Worm (Caenorhabditis elegans) whole organism, young adult: ENCODE results near the gene mab-3.

ENCODE experiments used
- F22D6.2 ChIP-seq: sonication (generic microtip); optimal IDR thresholded peaks from 2 replicates; lab custom pipeline; 2016; ENCODE audit warnings: mild to moderate bottlenecking, missing genetic modification characterization, missing compliant biosample characterization
- F49E8.2 ChIP-seq: sonication (generic microtip); optimal IDR thresholded peaks from 3 replicates; lab custom pipeline; 2017; ENCODE audit warnings: missing genetic modification characterization, mild to moderate bottlenecking, missing compliant biosample characterization, antibody characterized with exemption, moderate library complexity; ENCODE audit not compliant: insufficient read depth
- F57A8.1 ChIP-seq: fragments of 200-800 bp; sonication (Bioruptor generic); optimal IDR thresholded peaks from 2 replicates; lab custom pipeline; 2018; ENCODE audit warnings: mild to moderate bottlenecking, missing genetic modification characterization, moderate library complexity, missing compliant biosample characterization
- Y53F4B.3 ChIP-seq: fragments of 200-800 bp; sonication (Bioruptor generic); IDR thresholded peaks from 2 replicates; pipeline ENCODE4 v1.3.6; 2022; ENCODE audit warnings: missing genetic modification reagents, missing genetic modification characterization, missing compliant biosample characterization
- akir-1 ChIP-seq: fragments of 200-800 bp; sonication (Bioruptor generic); optimal IDR thresholded peaks from 2 replicates; lab custom pipeline; 2018; ENCODE audit warnings: mild to moderate bottlenecking, missing genetic modification characterization, moderate library complexity, missing compliant biosample characterization
- aptf-2 ChIP-seq: fragments of 200-800 bp; sonication (Bioruptor generic); conservative IDR thresholded peaks from 2 replicates; pipeline ENCODE4 v1.3.6; 2022; ENCODE audit warnings: missing genetic modification reagents, missing genetic modification characterization, missing compliant biosample characterization
- attf-3 ChIP-seq: fragments of 200-800 bp; sonication (Bioruptor generic); conservative IDR thresholded peaks from 2 replicates; pipeline ENCODE4 v1.3.6; 2022; ENCODE audit warnings: missing genetic modification reagents, missing genetic modification characterization, missing compliant biosample characterization
- bed-1 ChIP-seq: fragments of 200-800 bp; sonication (Bioruptor generic); IDR thresholded peaks from 2 replicates; pipeline ENCODE4 v1.3.6; 2022; ENCODE audit warnings: missing genetic modification reagents, missing genetic modification characterization, missing compliant biosample characterization
- cebp-2 ChIP-seq: fragments of 200-800 bp; sonication (Bioruptor generic); IDR thresholded peaks from 2 replicates; pipeline ENCODE4 v1.3.6; 2022; ENCODE audit warnings: missing genetic modification characterization, missing compliant biosample characterization
- ceh-40 ChIP-seq: fragments of 200-800 bp; sonication (Bioruptor generic); IDR thresholded peaks from 2 replicates; pipeline ENCODE4 v1.3.6; 2022; ENCODE audit warnings: missing genetic modification characterization, missing compliant biosample characterization
- ceh-58 ChIP-seq: fragments of 200-800 bp; sonication (Bioruptor generic); IDR thresholded peaks from 2 replicates; pipeline ENCODE4 v1.3.6; 2022; ENCODE audit warnings: missing genetic modification characterization, missing compliant biosample characterization
- ceh-91 ChIP-seq: fragments of 200-800 bp; sonication (Bioruptor generic); IDR thresholded peaks from 2 replicates; pipeline ENCODE4 v1.3.6; 2022; ENCODE audit warnings: missing genetic modification reagents, missing genetic modification characterization, missing compliant biosample characterization
- dox-1 ChIP-seq: fragments of 200-800 bp; sonication (Bioruptor generic); IDR thresholded peaks from 2 replicates; pipeline ENCODE4 v1.3.6; 2022; ENCODE audit warnings: missing genetic modification reagents, missing genetic modification characterization, missing compliant biosample characterization
- dpff-1 ChIP-seq: sonication (generic microtip); optimal IDR thresholded peaks from 2 replicates; lab custom pipeline; 2017; ENCODE audit warnings: mild to moderate bottlenecking, missing genetic modification characterization, missing compliant biosample characterization
- dpl-1 ChIP-seq: fragments of 150-350 bp; optimal IDR thresholded peaks from 2 replicates; lab custom pipeline; 2014; ENCODE audit warnings: missing biosample characterization, missing genetic modification reagents, missing genetic modification characterization
- efl-1 ChIP-seq: fragments of 150-350 bp; optimal IDR thresholded peaks from 2 replicates; lab custom pipeline; 2014; ENCODE audit warnings: missing biosample characterization, missing genetic modification reagents, missing genetic modification characterization
- egl-18 ChIP-seq: fragments of 200-800 bp; sonication (Bioruptor generic); IDR thresholded peaks from 2 replicates; pipeline ENCODE4 v1.3.6; 2022; ENCODE audit warnings: missing genetic modification reagents, missing genetic modification characterization, missing compliant biosample characterization
- egl-44 ChIP-seq: fragments of 200-800 bp; sonication (Bioruptor generic); IDR thresholded peaks from 2 replicates; pipeline ENCODE4 v1.3.6; 2022; ENCODE audit warnings: missing genetic modification reagents, missing genetic modification characterization, missing compliant biosample characterization
- egrh-3 ChIP-seq: fragments of 200-800 bp; sonication (Bioruptor generic); IDR thresholded peaks from 2 replicates; pipeline ENCODE4 v1.3.6; 2022; ENCODE audit warnings: missing genetic modification reagents, missing genetic modification characterization, missing compliant biosample characterization
- ets-4 ChIP-seq: fragments of 200-800 bp; sonication (Bioruptor generic); optimal IDR thresholded peaks from 2 replicates; lab custom pipeline; 2018; ENCODE audit warnings: mild to moderate bottlenecking, missing genetic modification characterization, missing compliant biosample characterization
- hsf-1 ChIP-seq: fragments of 200-800 bp; sonication (Bioruptor generic); IDR thresholded peaks from 2 replicates; pipeline ENCODE4 v1.3.6; 2022; ENCODE audit warnings: missing genetic modification reagents, missing genetic modification characterization, missing compliant biosample characterization
- let-526 ChIP-seq: fragments of 200-800 bp; sonication (Bioruptor generic); IDR thresholded peaks from 2 replicates; pipeline ENCODE4 v1.3.6; 2022; ENCODE audit warnings: missing genetic modification reagents, missing genetic modification characterization, missing compliant biosample characterization
- let-607 ChIP-seq, 2 experiments: fragments of 200-800 bp in 1 of 2; sonication (Bioruptor generic) in 1 of 2; sonication (generic microtip) in 1 of 2; optimal IDR thresholded peaks; 2 replicates each; lab custom pipeline; 2016 to 2018; ENCODE audit warnings: mild to moderate bottlenecking in 2 of 2, missing compliant biosample characterization in 2 of 2, missing genetic modification characterization in 2 of 2, moderate library complexity in 2 of 2, missing genotype in 1 of 2
- lin-35 ChIP-seq, 3 experiments: fragments of 150-350 bp in 2 of 3; sonication (generic microtip) in 1 of 3; optimal IDR thresholded peaks; 2 replicates each; lab custom pipeline; 2014 to 2018; ENCODE audit warnings: missing biosample characterization in 3 of 3, missing genetic modification characterization in 3 of 3, missing genetic modification reagents in 3 of 3
- lir-1 ChIP-seq: fragments of 200-800 bp; sonication (Bioruptor generic); conservative IDR thresholded peaks from 2 replicates; pipeline ENCODE4 v1.3.6; 2022; ENCODE audit warnings: missing genetic modification reagents, missing genetic modification characterization, missing compliant biosample characterization
- mcd-1 ChIP-seq: fragments of 200-800 bp; sonication (Bioruptor generic); IDR thresholded peaks from 2 replicates; pipeline ENCODE4 v1.3.6; 2022; ENCODE audit warnings: missing genetic modification reagents, missing genetic modification characterization, missing compliant biosample characterization
- nhr-120 ChIP-seq: fragments of 200-800 bp; sonication (Bioruptor generic); IDR thresholded peaks from 2 replicates; pipeline ENCODE4 v1.3.6; 2022; ENCODE audit warnings: missing genetic modification characterization, missing compliant biosample characterization
- nhr-179 ChIP-seq: sonication (generic microtip); optimal IDR thresholded peaks from 2 replicates; lab custom pipeline; 2016; ENCODE audit warnings: mild to moderate bottlenecking, missing genetic modification characterization, missing compliant biosample characterization
- nhr-27 ChIP-seq: fragments of 200-800 bp; sonication (Bioruptor generic); optimal IDR thresholded peaks from 2 replicates; lab custom pipeline; 2018; ENCODE audit warnings: mild to moderate bottlenecking, missing genetic modification characterization, moderate library complexity, missing compliant biosample characterization
- nhr-80 ChIP-seq: sonication (generic microtip); optimal IDR thresholded peaks from 2 replicates; lab custom pipeline; 2016; ENCODE audit warnings: missing genetic modification characterization, missing compliant biosample characterization
- pha-4 ChIP-seq: fragments of 150-350 bp; sonication (generic microtip); optimal IDR thresholded peaks from 2 replicates; lab custom pipeline; 2014; ENCODE audit warnings: missing biosample characterization, missing genetic modification reagents, missing genetic modification characterization
- rpc-1 ChIP-seq, 2 experiments: fragments of 150-350 bp in 1 of 2; sonication (generic microtip) in 1 of 2; optimal IDR thresholded peaks; 2 replicates each; lab custom pipeline; 2014 to 2018; ENCODE audit warnings: missing biosample characterization in 1 of 2, missing genetic modification characterization in 1 of 2, missing genetic modification reagents in 1 of 2, missing genotype in 1 of 2
- snpc-4 ChIP-seq, 5 experiments: fragments of 150-350 bp in 1 of 5; sonication (generic microtip) in 4 of 5; optimal IDR thresholded peaks; 2 replicates each; lab custom pipeline; 2014 to 2018; ENCODE audit warnings: missing genetic modification characterization in 5 of 5, missing biosample characterization in 3 of 5, antibody characterized with exemption in 2 of 5, mild to moderate bottlenecking in 2 of 5, missing compliant biosample characterization in 2 of 5, missing genotype in 2 of 5, moderate library complexity in 2 of 5, missing genetic modification reagents in 1 of 5
- tbp1 ChIP-seq: fragments of 200-800 bp; sonication (Bioruptor generic); optimal IDR thresholded peaks from 2 replicates; lab custom pipeline; 2018; ENCODE audit warnings: mild to moderate bottlenecking, missing genetic modification characterization, missing compliant biosample characterization
- ztf-18 ChIP-seq: sonication (generic microtip); optimal IDR thresholded peaks from 2 replicates; lab custom pipeline; 2016; ENCODE audit warnings: missing genotype, mild to moderate bottlenecking, missing genetic modification characterization, missing compliant biosample characterization
- ztf-25 ChIP-seq: fragments of 200-800 bp; sonication (Bioruptor generic); IDR thresholded peaks from 2 replicates; pipeline ENCODE4 v1.3.6; 2022; ENCODE audit warnings: missing genetic modification reagents, missing genetic modification characterization, missing compliant biosample characterization

Gene mab-3

ce11 chrII:9774653-9775052 is 42.7 kb downstream of the mab-3 start (continued):
- TF ChIP-seq cebp-2 = peak; percentile 74; the same call in 1 of the 2 replicates
- TF ChIP-seq let-526 (GFP tag; lab: Robert Waterston, UW) = no peak
- peak; percentile 48; the same call in 1 of the 2 replicates for TF ChIP-seq hsf-1 (GFP tag; lab: Robert Waterston, UW)
- TF ChIP-seq rpc-1 (optimal IDR thresholded peaks at IDR 0.05; lab: Kevin White, UChicago) = peak; percentile 95
- peak; percentile 91 for TF ChIP-seq rpc-1 (tag; optimal IDR thresholded peaks at IDR 0.05; lab: Kevin White, UChicago)
- TF ChIP-seq pha-4 (tag; lab: Kevin White, UChicago) = no peak
- TF ChIP-seq nhr-179 (tag; lab: Kevin White, UChicago) = no peak
- peak; percentile 80; the same call in 1 of the 2 replicates for TF ChIP-seq bed-1 (GFP tag; lab: Robert Waterston, UW)
- TF ChIP-seq ets-4 = no peak
- TF ChIP-seq dpff-1 = no peak
- TF ChIP-seq dox-1 (GFP tag; lab: Robert Waterston, UW) = no peak; the same call in 1 of the 2 replicates
- TF ChIP-seq egl-44 (GFP tag; lab: Robert Waterston, UW) = peak; percentile 86
- no peak for TF ChIP-seq dpl-1 (GFP tag; lab: Kevin White, UChicago)
- peak; percentile 23 to 43 for TF ChIP-seq let-607 (tag; optimal IDR thresholded peaks at IDR 0.05; lab: Kevin White, UChicago)
- TF ChIP-seq nhr-120 = no peak
- peak; percentile 66 for TF ChIP-seq attf-3 (GFP tag; lab: Robert Waterston, UW)
- TF ChIP-seq nhr-80 (tag; lab: Kevin White, UChicago) = peak; percentile 63

DNA sequence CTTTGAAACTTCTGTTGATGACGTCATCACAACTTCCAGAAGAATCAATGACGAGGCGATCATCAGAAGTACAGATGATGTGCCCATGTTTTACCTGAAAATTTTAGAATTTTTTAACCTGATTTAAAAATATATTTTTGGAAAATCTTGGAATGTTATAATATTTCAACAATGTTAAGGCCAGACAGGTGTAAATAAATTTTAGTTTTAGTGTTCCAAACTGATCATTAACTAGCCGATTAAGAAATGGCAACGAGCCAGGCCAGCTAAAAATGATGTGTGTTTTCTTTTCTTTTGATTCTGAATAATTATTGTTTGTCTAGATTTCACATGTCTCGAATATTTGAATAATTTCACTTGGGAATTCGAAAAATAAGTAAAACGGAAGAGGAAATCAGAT is 43.9 kb downstream of the mab-3 start, which contains the start of gene T10B9.9:
Gene T10B9.9 (minus strand): TSS at position 101 of the 400 bp plus-strand sequence.
- no peak for TF ChIP-seq ztf-25 (GFP tag; lab: Robert Waterston, UW)
- no peak for TF ChIP-seq lin-35 (GFP tag; optimal IDR thresholded peaks at IDR 0.05; lab: Kevin White, UChicago)
- no peak for TF ChIP-seq nhr-27 (tag; lab: Kevin White, UChicago)
- TF ChIP-seq egl-18 (GFP tag; lab: Robert Waterston, UW) = no peak
- no peak for TF ChIP-seq F49E8.2 (tag; lab: Kevin White, UChicago)

- TF ChIP-seq akir-1 (GFP tag; lab: Kevin White, UChicago) (no peak), F57A8.1 (no peak), ceh-91 (GFP tag; lab: Robert Waterston, UW) (no peak), efl-1 (no peak), egrh-3 (GFP tag; lab: Robert Waterston, UW) (no peak), snpc-4 (GFP tag; optimal IDR thresholded peaks at IDR 0.05; lab: Kevin White, UChicago) (no peak), snpc-4 (tag; optimal IDR thresholded peaks at IDR 0.05; lab: Kevin White, UChicago) (no peak), bed-1 (GFP tag; lab: Robert Waterston, UW) (no peak), cebp-2 (no peak), let-526 (GFP tag; lab: Robert Waterston, UW) (no peak), ztf-18 (tag; lab: Kevin White, UChicago) (no peak), tbp1 (no peak), ceh-40 (GFP tag; lab: Robert Waterston, UW) (no peak), mcd-1 (no peak), aptf-2 (GFP tag; lab: Robert Waterston, UW) (no peak), Y53F4B.3 (no peak), nhr-179 (tag; lab: Kevin White, UChicago) (no peak)
These were observed 46.6 kb downstream of the mab-3 start for ce11 chrII:9778495-9778894.

- TF ChIP-seq ceh-40 (GFP tag; lab: Robert Waterston, UW) (no peak), F22D6.2 (no peak), rpc-1 (optimal IDR thresholded peaks at IDR 0.05; lab: Kevin White, UChicago) (no peak), rpc-1 (tag; optimal IDR thresholded peaks at IDR 0.05; lab: Kevin White, UChicago) (no peak), ztf-25 (GFP tag; lab: Robert Waterston, UW) (no peak), lir-1 (GFP tag; lab: Robert Waterston, UW) (no peak), ceh-58 (GFP tag; lab: Robert Waterston, UW) (no peak), lin-35 (GFP tag; optimal IDR thresholded peaks at IDR 0.05; lab: Kevin White, UChicago) (no peak), nhr-80 (tag; lab: Kevin White, UChicago) (peak; percentile 55)
These were observed 49.9 kb downstream of the mab-3 start, which contains the start of gene cyp-13A1 for ce11 chrII:9781842-9782241. Gene cyp-13A1 (minus strand): TSS chrII:9781997.
